Worm (Caenorhabditis elegans) whole organism, midembryonic: ENCODE measurements around the gene C28H8.8.

ENCODE experiments used
- T22C8.4 ChIP-seq: fragments of 200-800 bp; sonication (Bioruptor generic); IDR thresholded peaks from 2 replicates; pipeline ENCODE4 v1.3.6; 2022; ENCODE audit warnings: missing genetic modification characterization, missing compliant biosample characterization
- cog-1 ChIP-seq: sonication (generic microtip); optimal IDR thresholded peaks from 2 replicates; lab custom pipeline; 2016; ENCODE audit warnings: missing genetic modification characterization, missing compliant biosample characterization
- flt-1 ChIP-seq: fragments of 200-800 bp; sonication (Bioruptor generic); IDR thresholded peaks from 2 replicates; pipeline ENCODE4 v1.3.6; 2022; ENCODE audit warnings: missing genetic modification characterization, missing compliant biosample characterization
- klf-2 ChIP-seq: fragments of 200-800 bp; sonication (Bioruptor generic); conservative IDR thresholded peaks from 2 replicates; pipeline ENCODE4 v1.3.6; 2022; ENCODE audit warnings: missing genetic modification reagents, missing genetic modification characterization, missing compliant biosample characterization
- med-1 ChIP-seq: sonication (generic microtip); optimal IDR thresholded peaks from 2 replicates; lab custom pipeline; 2017; ENCODE audit warnings: missing genetic modification characterization, mild to moderate bottlenecking, missing compliant biosample characterization, antibody characterized with exemption, missing genetic modification reagents; ENCODE audit not compliant: insufficient read depth
- ref-1 ChIP-seq: fragments of 200-800 bp; sonication (Bioruptor generic); conservative IDR thresholded peaks from 2 replicates; pipeline ENCODE4 v1.3.6; 2022; ENCODE audit warnings: missing genetic modification reagents, missing genetic modification characterization, missing compliant biosample characterization
- tab-1 ChIP-seq: fragments of 200-800 bp; sonication (Bioruptor generic); IDR thresholded peaks from 2 replicates; pipeline ENCODE4 v1.3.6; 2022; ENCODE audit warnings: missing genetic modification characterization, missing compliant biosample characterization
- ztf-23 ChIP-seq: fragments of 200-800 bp; sonication (Bioruptor generic); IDR thresholded peaks from 2 replicates; pipeline ENCODE4 v1.3.6; 2022; ENCODE audit warnings: missing genetic modification reagents, missing genetic modification characterization, missing compliant biosample characterization
- ztf-29 ChIP-seq: fragments of 200-800 bp; sonication (Bioruptor generic); IDR thresholded peaks from 2 replicates; pipeline ENCODE4 v1.3.6; 2022; ENCODE audit warnings: missing genetic modification reagents, missing genetic modification characterization, missing compliant biosample characterization

The C28H8.8 gene

DNA sequence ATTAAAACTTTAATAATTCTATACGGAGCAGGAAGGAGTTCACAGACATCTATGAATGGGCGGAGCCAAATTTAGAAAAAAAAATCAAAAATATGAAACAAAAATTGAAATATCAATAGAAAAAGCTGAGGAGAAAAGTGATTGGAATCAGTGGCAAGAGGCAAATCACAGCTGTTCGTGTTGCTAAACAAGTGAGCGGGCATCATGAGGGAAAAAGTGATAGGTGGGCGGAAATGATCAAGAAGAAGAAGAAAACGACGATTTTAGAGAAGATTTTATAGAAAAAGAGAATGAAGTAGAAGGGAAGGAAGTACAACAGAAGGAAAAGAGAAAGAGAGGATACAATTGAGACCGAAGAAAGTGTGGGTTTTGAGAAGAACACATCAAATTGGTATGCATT lies 10.1 kb upstream of the C28H8.8 start:
- no peak for TF ChIP-seq med-1 (GFP tag; lab: Kevin White, UChicago)
- TF ChIP-seq ref-1 (GFP tag; lab: Robert Waterston, UW) = no peak

DNA sequence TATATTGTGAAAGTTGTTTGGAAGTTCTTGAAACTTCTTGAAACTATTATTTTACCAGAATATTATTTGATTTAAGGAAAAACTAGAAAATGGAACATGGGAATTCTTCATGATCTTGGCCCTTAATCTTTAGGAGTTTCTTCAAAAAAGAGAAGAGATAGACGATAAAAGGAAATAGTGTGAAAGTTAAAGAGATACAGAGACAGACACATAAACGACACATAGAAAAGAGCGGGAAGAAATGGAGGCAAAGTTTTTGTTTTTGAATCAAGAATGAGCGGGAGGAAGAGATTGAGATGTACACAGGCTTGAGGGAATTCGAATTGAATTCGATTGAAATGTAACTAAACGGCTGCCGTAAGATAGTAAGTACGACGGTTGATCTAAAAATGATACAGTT lies 8.9 kb upstream of the C28H8.8 start:
- no peak for TF ChIP-seq ztf-23 (GFP tag; lab: Robert Waterston, UW)

DNA sequence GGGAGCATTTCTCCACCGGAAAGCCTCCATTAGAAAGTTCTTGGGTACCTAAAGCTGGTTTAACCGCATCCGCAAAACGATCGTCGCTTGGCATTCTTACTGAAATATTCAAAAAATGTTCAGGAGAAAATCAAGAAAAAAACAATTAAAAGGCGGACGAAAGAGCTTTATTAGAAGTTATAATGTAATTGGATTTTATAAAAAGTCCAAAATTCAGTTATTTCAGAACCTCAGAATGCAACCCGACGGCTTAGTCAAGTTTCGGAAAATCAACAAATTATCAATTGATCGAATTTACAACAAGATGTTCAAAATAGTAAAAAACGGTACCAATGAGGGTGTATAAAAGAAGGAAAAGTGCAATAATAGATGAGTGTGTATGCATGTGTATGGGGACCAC lies 7.3 kb upstream of the C28H8.8 start, which contains the start of gene pxl-1:
Gene pxl-1, minus strand, starts transcription at position 101 of the 400 bp plus-strand sequence.
- TF ChIP-seq klf-2 (GFP tag; lab: Robert Waterston, UW) (no peak), ztf-23 (GFP tag; lab: Robert Waterston, UW) (no peak), cog-1 (tag; lab: Kevin White, UChicago) (no peak), ztf-29 (GFP tag; lab: Robert Waterston, UW) (no peak), med-1 (GFP tag; lab: Kevin White, UChicago) (no peak), T22C8.4 (GFP tag; lab: Robert Waterston, UW) (no peak), flt-1 (GFP tag; lab: Robert Waterston, UW) (no peak), tab-1 (GFP tag; lab: Robert Waterston, UW) (no peak), ref-1 (GFP tag; lab: Robert Waterston, UW) (no peak)

DNA sequence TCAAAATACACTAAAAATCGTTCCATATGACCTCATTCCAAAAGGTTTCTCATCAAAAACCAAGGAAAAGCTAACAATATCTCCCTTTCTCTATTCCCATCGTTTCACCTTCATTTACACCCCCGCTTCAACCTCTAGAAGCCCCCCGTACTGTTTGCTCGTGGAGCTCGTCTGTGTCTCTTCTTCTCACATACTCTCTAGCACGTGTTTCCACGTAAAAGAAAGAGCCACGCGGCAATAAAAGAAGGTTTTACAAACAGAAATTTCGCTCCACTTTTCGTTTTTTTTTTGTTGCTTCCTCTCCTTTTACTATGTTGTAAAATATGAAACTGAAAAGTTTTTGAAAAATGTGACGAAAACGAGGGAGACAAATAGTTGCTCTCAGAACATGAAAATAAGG lies 4.3 kb upstream of the C28H8.8 start:
- no peak for TF ChIP-seq ztf-23 (GFP tag; lab: Robert Waterston, UW)

DNA sequence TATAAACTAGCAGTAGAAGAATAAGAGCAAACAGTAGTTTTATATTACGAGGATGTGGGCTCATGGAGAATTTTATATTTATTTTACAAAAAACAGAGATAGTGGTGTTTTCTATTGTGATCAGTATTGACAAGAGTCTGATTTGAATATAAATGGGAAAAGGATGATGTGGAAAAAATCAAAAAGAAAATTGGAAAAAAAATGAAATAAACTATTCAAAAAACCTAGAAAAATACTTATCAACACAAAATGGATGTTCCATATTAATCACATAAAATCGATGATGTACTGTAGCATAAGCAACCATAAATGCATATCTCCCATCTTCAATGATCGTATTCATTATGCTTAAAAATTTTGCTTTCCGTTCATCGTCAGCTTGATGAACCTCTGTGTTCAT lies 1.7 kb downstream of the C28H8.8 start, which contains the start of gene C28H8.7:
Gene C28H8.7, minus strand, starts transcription at position 101 of the 400 bp plus-strand sequence.
- TF ChIP-seq T22C8.4 (GFP tag; lab: Robert Waterston, UW) = no peak

DNA sequence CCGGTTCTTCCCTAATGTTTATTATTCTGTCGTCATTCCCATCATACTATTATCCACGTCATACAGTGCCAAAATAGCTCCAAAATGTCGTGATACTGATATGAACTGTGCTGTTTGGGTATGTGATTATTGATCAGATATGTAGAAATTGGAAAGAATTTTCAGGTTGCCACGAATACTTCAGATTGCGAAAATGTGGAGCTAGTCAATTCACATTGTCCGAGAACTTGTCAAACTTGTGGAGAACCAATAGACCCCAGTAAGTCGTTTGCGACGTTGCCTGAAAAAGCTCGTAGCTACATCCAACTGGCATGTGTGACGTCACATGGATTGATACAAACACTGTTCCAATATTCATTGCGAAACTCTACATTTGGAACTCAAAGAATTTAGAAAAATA lies 4.1 kb downstream of the C28H8.8 start:
- TF ChIP-seq ref-1 (GFP tag; lab: Robert Waterston, UW) (no peak), klf-2 (GFP tag; lab: Robert Waterston, UW) (no peak), cog-1 (tag; lab: Kevin White, UChicago) (no peak), med-1 (GFP tag; lab: Kevin White, UChicago) (no peak), ztf-23 (GFP tag; lab: Robert Waterston, UW) (no peak), flt-1 (GFP tag; lab: Robert Waterston, UW) (no peak), ztf-29 (GFP tag; lab: Robert Waterston, UW) (no peak), T22C8.4 (GFP tag; lab: Robert Waterston, UW) (no peak), tab-1 (GFP tag; lab: Robert Waterston, UW) (no peak)

DNA sequence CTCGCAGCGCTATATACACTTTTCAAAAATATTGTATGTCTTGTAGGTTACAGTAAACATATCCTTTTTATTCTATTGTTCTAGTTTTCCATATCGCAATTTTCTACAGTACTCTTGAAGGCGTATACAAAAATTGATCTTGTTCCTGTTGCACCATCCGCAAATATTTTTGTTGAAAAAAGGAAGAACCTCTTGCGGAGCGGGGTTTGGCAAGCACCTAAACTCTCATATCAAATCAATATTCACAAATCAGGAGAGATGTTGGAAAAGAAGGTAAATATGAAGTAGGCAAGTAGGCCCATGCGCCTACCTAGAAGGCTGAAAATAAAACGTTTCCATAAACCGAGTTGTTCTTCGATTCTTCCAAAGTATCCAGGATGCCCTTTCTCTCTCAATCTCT lies 4.6 kb downstream of the C28H8.8 start, which contains the start of gene C28H8.5:
Gene C28H8.5, plus strand, starts transcription at position 301 of the 400 bp plus-strand sequence.
- TF ChIP-seq T22C8.4 (GFP tag; lab: Robert Waterston, UW) (no peak), flt-1 (GFP tag; lab: Robert Waterston, UW) (no peak), ztf-23 (GFP tag; lab: Robert Waterston, UW) (no peak), tab-1 (GFP tag; lab: Robert Waterston, UW) (no peak), ztf-29 (GFP tag; lab: Robert Waterston, UW) (no peak), med-1 (GFP tag; lab: Kevin White, UChicago) (no peak), klf-2 (GFP tag; lab: Robert Waterston, UW) (no peak), ref-1 (GFP tag; lab: Robert Waterston, UW) (no peak), cog-1 (tag; lab: Kevin White, UChicago) (no peak)

DNA sequence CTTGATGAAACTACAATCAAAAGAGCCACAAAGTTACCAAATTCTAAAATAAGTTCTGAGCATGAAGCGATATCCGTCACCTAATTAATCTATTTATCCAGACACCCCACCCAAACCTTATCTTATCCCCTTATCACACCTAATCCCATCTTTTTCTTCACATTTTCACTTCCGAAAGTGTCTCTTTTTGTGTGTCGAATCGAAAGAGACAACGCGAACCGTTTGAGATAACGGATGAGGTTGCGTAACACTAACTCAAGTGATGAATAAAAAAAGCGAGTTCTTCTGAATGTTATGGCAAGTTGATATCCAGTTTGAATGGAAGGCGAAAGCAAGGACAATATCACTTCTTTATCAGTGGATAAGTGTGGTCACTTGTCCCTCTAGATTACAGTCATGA lies 5.1 kb downstream of the C28H8.8 start:
- TF ChIP-seq flt-1 (GFP tag; lab: Robert Waterston, UW) (no peak), cog-1 (tag; lab: Kevin White, UChicago) (no peak), tab-1 (GFP tag; lab: Robert Waterston, UW) (no peak), ref-1 (GFP tag; lab: Robert Waterston, UW) (no peak), ztf-29 (GFP tag; lab: Robert Waterston, UW) (no peak), med-1 (GFP tag; lab: Kevin White, UChicago) (no peak), klf-2 (GFP tag; lab: Robert Waterston, UW) (no peak), ztf-23 (GFP tag; lab: Robert Waterston, UW) (no peak), T22C8.4 (GFP tag; lab: Robert Waterston, UW) (no peak)

DNA sequence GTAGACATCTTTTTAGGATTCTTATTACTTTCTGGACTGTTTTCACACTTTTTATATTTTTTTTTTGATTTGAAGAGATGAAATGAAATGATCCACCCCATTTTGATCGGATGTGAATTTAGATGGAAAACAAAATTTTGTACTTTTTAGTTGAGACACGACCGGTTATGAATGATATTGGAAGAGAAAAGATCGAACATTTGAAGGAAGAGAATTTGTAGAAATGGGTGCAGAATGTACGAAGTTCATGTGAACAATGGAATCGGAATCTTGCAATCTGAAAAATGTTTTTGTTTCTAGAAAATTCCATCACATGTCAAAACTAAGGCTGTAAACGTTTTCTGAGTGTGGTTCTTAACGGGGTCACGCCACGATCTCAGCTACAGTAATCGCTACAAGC lies 5.8 kb downstream of the C28H8.8 start, which contains the start of gene F01F1.14:
Gene F01F1.14, minus strand, starts transcription at position 101 of the 400 bp plus-strand sequence.
- no peak for TF ChIP-seq med-1 (GFP tag; lab: Kevin White, UChicago)
- TF ChIP-seq T22C8.4 (GFP tag; lab: Robert Waterston, UW) = no peak
- TF ChIP-seq flt-1 (GFP tag; lab: Robert Waterston, UW) = no peak
- TF ChIP-seq ref-1 (GFP tag; lab: Robert Waterston, UW) = no peak
- no peak for TF ChIP-seq ztf-23 (GFP tag; lab: Robert Waterston, UW)
- no peak for TF ChIP-seq cog-1 (tag; lab: Kevin White, UChicago)
- TF ChIP-seq tab-1 (GFP tag; lab: Robert Waterston, UW) = no peak
- no peak for TF ChIP-seq ztf-29 (GFP tag; lab: Robert Waterston, UW)
- no peak for TF ChIP-seq klf-2 (GFP tag; lab: Robert Waterston, UW)

DNA sequence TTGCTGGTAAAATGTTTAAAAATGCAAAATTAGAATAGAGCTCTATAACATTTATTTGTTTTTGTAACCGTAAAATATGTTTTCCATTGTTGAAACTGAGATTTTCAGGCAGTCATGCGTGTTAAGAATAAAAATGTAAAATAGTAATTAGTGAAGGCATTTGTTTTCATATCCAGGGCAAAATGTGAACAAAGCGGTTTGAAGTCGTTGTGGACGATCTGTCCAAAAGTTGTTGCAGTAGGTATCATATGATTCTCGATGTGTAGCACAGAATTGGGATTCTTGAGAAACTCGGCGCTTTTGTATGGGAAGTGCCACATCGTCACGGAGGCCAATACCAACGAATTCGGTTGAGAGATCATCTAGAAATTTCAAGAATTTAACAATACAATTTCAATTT lies 6.3 kb downstream of the C28H8.8 start:
- TF ChIP-seq ztf-29 (GFP tag; lab: Robert Waterston, UW) (no peak), ztf-23 (GFP tag; lab: Robert Waterston, UW) (no peak), T22C8.4 (GFP tag; lab: Robert Waterston, UW) (no peak), ref-1 (GFP tag; lab: Robert Waterston, UW) (no peak), klf-2 (GFP tag; lab: Robert Waterston, UW) (no peak), med-1 (GFP tag; lab: Kevin White, UChicago) (no peak), flt-1 (GFP tag; lab: Robert Waterston, UW) (no peak), cog-1 (tag; lab: Kevin White, UChicago) (no peak), tab-1 (GFP tag; lab: Robert Waterston, UW) (no peak)
